Fruit fly (Drosophila melanogaster) whole organism, wandering third instar larva: ENCODE data around the gene CG9107.

Source experiments
- N ChIP-seq: fragments of >200 bp; optimal IDR thresholded peaks from 2 replicates; lab custom pipeline; 2018; ENCODE audit warnings: missing biosample characterization, missing external identifiers, missing genetic modification characterization
- dl ChIP-seq, 2 experiments: fragments of 175-275, 200-275 bp in 1 of 2; fragments of 200-275 bp in 1 of 2; sonication (Bioruptor generic); optimal IDR thresholded peaks; lab custom pipeline; 2018; ENCODE audit warnings: mild to moderate bottlenecking in 2 of 2, missing biosample characterization in 2 of 2, missing genetic modification characterization in 2 of 2, moderate library complexity in 2 of 2; ENCODE audit not compliant: partially characterized antibody in 2 of 2, insufficient read depth in 1 of 2
- dsf ChIP-seq: sonication (Bioruptor generic); optimal IDR thresholded peaks from 2 replicates; lab custom pipeline; 2016; ENCODE audit warnings: missing biosample characterization, missing genetic modification characterization, borderline replicate concordance
- pan ChIP-seq: fragments of >200 bp; optimal IDR thresholded peaks from 2 replicates; lab custom pipeline; 2017
- usp ChIP-seq: fragments of >200 bp; optimal IDR thresholded peaks from 2 replicates; lab custom pipeline; 2017; ENCODE audit warnings: missing biosample characterization, missing genetic modification characterization

DNA sequence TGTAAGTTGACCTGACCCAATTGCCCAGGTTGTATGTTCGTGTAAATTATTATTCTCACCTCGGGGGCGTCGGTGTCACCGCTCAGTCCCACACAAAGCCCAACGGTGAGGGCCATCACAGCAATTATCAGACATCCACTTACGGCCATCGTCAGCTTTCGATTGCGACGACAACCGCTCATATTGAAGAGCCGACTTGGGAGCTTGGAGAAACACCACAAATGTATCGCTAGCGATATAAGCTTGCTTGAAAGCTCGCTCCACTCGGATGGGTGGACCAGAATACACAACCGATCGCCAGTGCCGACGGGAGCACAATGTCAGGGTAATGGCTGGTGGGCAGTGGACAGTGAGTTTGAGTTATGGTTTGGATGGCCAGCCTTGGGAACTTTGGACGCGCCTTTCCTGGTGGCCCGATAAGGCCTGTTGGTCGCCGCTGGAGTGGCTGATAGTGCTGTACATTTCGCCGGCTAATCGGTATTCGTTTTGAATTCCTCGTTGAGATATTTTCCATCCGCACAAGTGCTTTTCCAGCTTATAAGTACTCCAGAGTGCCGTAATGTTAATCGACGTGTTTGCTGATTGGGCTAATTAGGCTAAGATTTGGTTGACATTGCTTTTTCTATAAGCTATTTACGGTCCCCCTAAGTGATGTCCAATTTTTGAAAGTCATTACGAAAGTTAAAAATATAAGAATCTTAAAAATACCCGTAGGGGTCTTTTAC, 17.7 kb downstream of the CG9107 start, which contains the start of gene Gal:
- TF ChIP-seq usp (GFP tag; lab: Kevin White, UChicago) = no peak
- TF ChIP-seq pan (lab: Kevin White, UChicago) = no peak
- TF ChIP-seq dsf (GFP tag; lab: Kevin White, UChicago) = no peak
- no peak for TF ChIP-seq N (GFP tag; lab: Kevin White, UChicago)
- no peak for TF ChIP-seq dl (GFP tag; optimal IDR thresholded peaks at IDR 0.05; lab: Kevin White, UChicago; ENCODE audit: insufficient read depth in 1 of 2, partially characterized antibody in 2 of 2)
